Worm (Caenorhabditis elegans) whole organism, mixed stage, embryonic: ENCODE measurements around the gene C15H9.4.
A peak's percentile ranks its signal among the peaks of the same experiment; 100 is the strongest.

Experiments
- M03D4.4 ChIP-seq: sonication (generic microtip); optimal IDR thresholded peaks from 2 replicates; lab custom pipeline; 2017; ENCODE audit warnings: mild to moderate bottlenecking, missing genetic modification characterization, missing compliant biosample characterization
- blmp-1 ChIP-seq: fragments of 150-350 bp; optimal IDR thresholded peaks from 2 replicates; lab custom pipeline; 2014; ENCODE audit warnings: missing biosample characterization, missing genetic modification characterization
- ceh-43 ChIP-seq: fragments of 200-800 bp; sonication (Bioruptor generic); optimal IDR thresholded peaks from 2 replicates; lab custom pipeline; 2018; ENCODE audit warnings: mild to moderate bottlenecking, missing genetic modification characterization, moderate library complexity, missing compliant biosample characterization
- ceh-83 ChIP-seq: fragments of 200-800 bp; sonication (Bioruptor generic); optimal IDR thresholded peaks from 2 replicates; lab custom pipeline; 2018; ENCODE audit warnings: mild to moderate bottlenecking, missing genetic modification characterization, missing compliant biosample characterization
- ces-1 ChIP-seq: fragments of 150-350 bp; optimal IDR thresholded peaks from 2 replicates; lab custom pipeline; 2014; ENCODE audit warnings: missing biosample characterization, missing genetic modification reagents, missing genetic modification characterization
- drap-1 ChIP-seq: fragments of 200-800 bp; sonication (Bioruptor generic); optimal IDR thresholded peaks from 3 replicates; lab custom pipeline; 2018; ENCODE audit warnings: mild to moderate bottlenecking, missing genetic modification characterization, missing compliant biosample characterization
- elt-1 ChIP-seq: sonication (generic microtip); optimal IDR thresholded peaks from 2 replicates; lab custom pipeline; 2017; ENCODE audit warnings: missing genetic modification characterization, mild to moderate bottlenecking, missing compliant biosample characterization, antibody characterized with exemption, moderate library complexity, borderline replicate concordance; ENCODE audit not compliant: insufficient read depth
- ham-2 ChIP-seq: fragments of 200-800 bp; sonication (Bioruptor generic); optimal IDR thresholded peaks from 2 replicates; lab custom pipeline; 2018; ENCODE audit warnings: mild to moderate bottlenecking, missing genetic modification characterization, missing compliant biosample characterization
- hlh-1 ChIP-seq: fragments of 150-350 bp; optimal IDR thresholded peaks from 2 replicates; lab custom pipeline; 2014; ENCODE audit warnings: missing biosample characterization, missing genetic modification reagents, missing genetic modification characterization
- lin-32 ChIP-seq: fragments of 200-800 bp; sonication (Bioruptor generic); optimal IDR thresholded peaks from 2 replicates; lab custom pipeline; 2018; ENCODE audit warnings: mild to moderate bottlenecking, missing genetic modification characterization, missing compliant biosample characterization
- lsy-2 ChIP-seq: fragments of 150-350 bp; optimal IDR thresholded peaks from 2 replicates; lab custom pipeline; 2014; ENCODE audit warnings: missing biosample characterization, missing genetic modification characterization
- mab-5 ChIP-seq: fragments of 150-350 bp; optimal IDR thresholded peaks from 2 replicates; lab custom pipeline; 2014; ENCODE audit warnings: missing biosample characterization, missing genetic modification characterization
- mep-1 ChIP-seq: fragments of 150-350 bp; optimal IDR thresholded peaks from 2 replicates; lab custom pipeline; 2017; ENCODE audit warnings: missing biosample characterization, missing genetic modification reagents, missing genetic modification characterization, inconsistent platforms
- nhr-2 ChIP-seq: fragments of 150-350 bp; optimal IDR thresholded peaks from 2 replicates; lab custom pipeline; 2014; ENCODE audit warnings: missing biosample characterization, missing genetic modification characterization
- nhr-237 ChIP-seq: fragments of 150-350 bp; optimal IDR thresholded peaks from 2 replicates; lab custom pipeline; 2014; ENCODE audit warnings: missing biosample characterization, missing genetic modification characterization
- nhr-28 ChIP-seq: fragments of 150-350 bp; optimal IDR thresholded peaks from 2 replicates; lab custom pipeline; 2014; ENCODE audit warnings: missing biosample characterization, missing genetic modification characterization
- nhr-76 ChIP-seq: sonication (generic microtip); optimal IDR thresholded peaks from 2 replicates; lab custom pipeline; 2017; ENCODE audit warnings: missing biosample characterization, missing genetic modification characterization
- pha-4 ChIP-seq: fragments of 150-350 bp; optimal IDR thresholded peaks from 2 replicates; lab custom pipeline; 2018; ENCODE audit warnings: missing biosample characterization, missing genetic modification reagents, missing genetic modification characterization
- snpc-4 ChIP-seq: fragments of 150-350 bp; optimal IDR thresholded peaks from 2 replicates; lab custom pipeline; 2014; ENCODE audit warnings: missing biosample characterization, missing genetic modification characterization
- tbx-8 ChIP-seq: fragments of 200-800 bp; sonication (Bioruptor generic); optimal IDR thresholded peaks from 2 replicates; lab custom pipeline; 2018; ENCODE audit warnings: mild to moderate bottlenecking, missing genetic modification characterization, moderate library complexity, missing compliant biosample characterization
- unc-120 ChIP-seq: sonication (generic microtip); optimal IDR thresholded peaks from 2 replicates; lab custom pipeline; 2017; ENCODE audit warnings: missing genetic modification characterization, missing compliant biosample characterization; ENCODE audit not compliant: poor library complexity, severe bottlenecking
- unc-39 ChIP-seq: fragments of 150-350 bp; optimal IDR thresholded peaks from 2 replicates; lab custom pipeline; 2014; ENCODE audit warnings: missing biosample characterization, missing genetic modification characterization
- unc-62 ChIP-seq: fragments of 150-350 bp; optimal IDR thresholded peaks from 2 replicates; lab custom pipeline; 2014; ENCODE audit warnings: missing biosample characterization, missing genetic modification reagents, missing genetic modification characterization
- ztf-11 ChIP-seq: fragments of 150-350 bp; optimal IDR thresholded peaks from 2 replicates; lab custom pipeline; 2014; ENCODE audit warnings: missing biosample characterization, missing genetic modification characterization

The C15H9.4 gene

DNA sequence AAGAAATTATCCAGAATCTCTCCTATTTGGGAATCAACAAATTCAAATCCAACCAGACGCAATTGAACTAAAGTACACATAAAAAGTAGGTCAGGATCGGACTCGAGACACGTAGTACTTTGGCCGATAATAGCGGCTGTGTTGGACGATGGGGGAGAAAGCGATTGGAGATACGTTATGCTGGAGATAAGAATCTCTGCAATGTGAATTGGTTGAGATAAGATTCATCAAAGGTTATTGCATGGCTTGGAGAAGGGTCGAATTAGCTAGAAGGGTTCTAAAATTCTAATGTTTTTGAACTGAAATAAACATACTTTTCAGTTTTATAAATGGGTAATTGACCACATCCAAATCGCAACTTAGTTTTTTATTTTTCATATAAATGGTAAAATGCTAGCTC is 4.9 kb upstream of the C15H9.4 start:
- no peak for TF ChIP-seq ceh-43 (GFP tag; lab: Kevin White, UChicago)
- TF ChIP-seq ham-2 (GFP tag; lab: Kevin White, UChicago) = peak; percentile 77
- peak; percentile 98 for TF ChIP-seq elt-1 (tag; lab: Kevin White, UChicago)
- peak; percentile 31 for TF ChIP-seq nhr-2

DNA sequence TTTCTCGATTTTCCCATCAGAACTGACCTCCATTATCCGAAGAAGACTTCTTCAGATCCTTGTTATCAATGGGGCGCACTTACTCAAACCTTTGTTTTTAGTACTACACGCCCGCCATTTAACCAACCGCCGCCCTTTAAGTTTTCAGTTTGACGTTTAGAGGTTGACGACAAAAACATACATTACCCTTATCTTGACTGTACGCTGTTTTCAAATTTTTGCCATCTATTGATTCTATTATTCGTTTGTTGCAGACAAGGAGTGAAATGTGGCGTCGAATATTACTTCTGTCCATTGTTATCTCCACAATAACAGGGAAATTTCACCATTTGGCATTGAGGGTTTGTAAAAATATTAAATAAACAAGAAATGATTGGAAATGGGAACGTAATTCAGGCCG is 4.4 kb upstream of the C15H9.4 start, which contains the start of gene C15H9.5:
Gene C15H9.5 (plus strand): TSS at position 255 of the 400 bp plus-strand sequence.
- TF ChIP-seq nhr-28 (no peak), M03D4.4 (tag; lab: Kevin White, UChicago) (no peak), mep-1 (tag; lab: Kevin White, UChicago) (no peak), pha-4 (no peak), ceh-83 (GFP tag; lab: Kevin White, UChicago) (no peak), lsy-2 (tag; lab: Kevin White, UChicago) (no peak), nhr-76 (tag; lab: Kevin White, UChicago) (no peak), ztf-11 (tag; lab: Kevin White, UChicago) (no peak), nhr-237 (no peak)

DNA sequence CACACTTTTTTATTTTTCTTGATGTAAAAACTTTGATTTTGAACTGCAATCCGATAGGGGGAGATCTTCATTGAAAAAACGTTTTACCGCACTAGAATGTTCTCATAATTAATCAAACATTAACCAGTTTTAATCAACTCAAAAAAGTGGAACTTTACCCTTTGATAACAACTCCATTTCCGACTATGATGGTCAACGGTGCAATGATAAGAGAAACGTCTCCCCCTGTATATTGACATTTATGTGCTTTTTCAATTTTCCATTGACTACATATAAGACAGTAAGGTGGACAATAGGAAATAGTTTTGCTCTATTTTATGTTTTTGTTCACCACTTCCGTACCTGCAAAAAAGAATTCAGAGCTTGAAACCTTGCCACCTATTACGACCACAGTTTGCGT is 977 bp downstream of the C15H9.4 start:
- TF ChIP-seq unc-120 (no peak), nhr-2 (peak; percentile 60), unc-62 (GFP tag; lab: Kevin White, UChicago) (no peak)

DNA sequence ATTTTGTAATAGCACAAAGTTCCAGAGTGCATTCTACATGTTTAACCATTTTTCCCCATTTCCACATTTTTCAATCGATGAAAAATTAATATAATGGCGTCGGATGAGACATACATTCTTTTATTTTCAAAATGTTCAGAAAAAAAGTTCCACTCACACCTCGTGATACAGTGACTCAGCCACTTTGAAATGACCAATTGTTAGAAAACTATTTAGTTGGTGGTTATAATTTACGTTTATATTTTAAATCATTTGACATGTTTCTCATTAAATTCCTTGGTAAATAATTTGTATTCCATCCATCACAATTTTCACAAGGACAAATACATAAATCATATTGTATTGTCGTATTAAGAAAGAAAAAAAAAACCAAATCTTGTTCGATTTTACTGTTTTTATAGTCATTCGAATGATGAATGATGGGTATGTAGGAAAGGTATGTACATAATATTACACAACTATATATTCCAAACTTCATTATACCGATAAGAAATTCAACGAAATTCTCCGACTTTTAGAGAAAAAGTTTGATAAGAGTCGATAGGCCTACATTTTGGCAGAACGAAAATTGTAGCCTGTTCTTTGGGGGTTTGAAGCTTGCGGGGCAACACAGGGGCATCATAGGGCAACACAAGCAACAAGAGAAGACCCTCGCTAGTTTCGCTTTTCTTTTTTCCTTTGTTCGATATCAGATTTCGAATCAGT is 3.1 kb downstream of the C15H9.4 start:
- TF ChIP-seq ham-2 (GFP tag; lab: Kevin White, UChicago) = no peak
- no peak for TF ChIP-seq ztf-11 (tag; lab: Kevin White, UChicago)

DNA sequence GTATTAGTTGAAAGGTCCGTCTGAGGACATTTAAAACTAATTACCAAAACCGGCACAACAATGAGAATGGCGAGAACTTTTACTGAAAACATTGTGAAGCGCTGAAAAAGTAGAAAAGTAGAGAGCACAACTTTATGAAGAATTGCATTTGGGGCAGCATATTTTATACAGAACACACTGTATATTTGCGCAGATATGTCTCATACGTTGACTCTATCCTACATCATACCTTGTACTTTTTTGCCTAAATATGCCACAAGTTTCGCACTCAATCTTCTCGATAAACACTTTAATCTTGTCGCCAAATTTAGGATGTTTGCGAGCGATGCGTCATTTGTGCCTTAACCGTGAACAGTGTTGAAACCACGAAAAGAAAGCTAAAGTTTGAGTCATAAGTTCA is 5.9 kb downstream of the C15H9.4 start, which contains the start of gene C15H9.11:
Gene C15H9.11 (minus strand): TSS at position 101 of the 400 bp plus-strand sequence.
- TF ChIP-seq tbx-8 (GFP tag; lab: Kevin White, UChicago) = no peak
- no peak for TF ChIP-seq ztf-11 (tag; lab: Kevin White, UChicago)
- no peak for TF ChIP-seq nhr-237
- TF ChIP-seq unc-120 = no peak
- TF ChIP-seq, all 35 proteins: peak for 0

DNA sequence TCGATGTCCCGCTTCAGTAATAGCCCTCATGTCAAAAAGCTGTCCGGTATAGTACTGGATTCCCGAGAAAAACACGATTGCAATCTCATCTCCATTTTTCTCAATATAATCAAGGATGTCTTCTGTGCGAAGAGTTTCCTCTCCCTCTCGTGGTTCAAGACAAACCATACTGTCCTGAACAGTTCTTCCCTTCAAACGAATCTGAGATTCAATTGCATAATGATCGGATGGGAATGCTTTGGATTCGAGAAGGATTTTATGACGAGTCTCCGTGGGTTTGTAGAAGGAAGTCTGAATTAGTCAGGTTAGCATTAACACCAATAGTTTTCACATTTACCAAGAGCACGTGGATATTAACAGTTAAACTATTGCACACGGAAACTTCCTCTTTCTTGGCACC is 10.5 kb downstream of the C15H9.4 start:
- TF ChIP-seq blmp-1 (tag; lab: Kevin White, UChicago) (no peak), nhr-2 (no peak), ces-1 (GFP tag; lab: Kevin White, UChicago) (no peak), mep-1 (tag; lab: Kevin White, UChicago) (no peak), nhr-28 (no peak), drap-1 (no peak), unc-39 (tag; lab: Kevin White, UChicago) (no peak), lin-32 (GFP tag; lab: Kevin White, UChicago) (no peak), snpc-4 (tag; lab: Kevin White, UChicago) (no peak), nhr-237 (no peak), ztf-11 (tag; lab: Kevin White, UChicago) (no peak), tbx-8 (GFP tag; lab: Kevin White, UChicago) (no peak), M03D4.4 (tag; lab: Kevin White, UChicago) (no peak)

DNA sequence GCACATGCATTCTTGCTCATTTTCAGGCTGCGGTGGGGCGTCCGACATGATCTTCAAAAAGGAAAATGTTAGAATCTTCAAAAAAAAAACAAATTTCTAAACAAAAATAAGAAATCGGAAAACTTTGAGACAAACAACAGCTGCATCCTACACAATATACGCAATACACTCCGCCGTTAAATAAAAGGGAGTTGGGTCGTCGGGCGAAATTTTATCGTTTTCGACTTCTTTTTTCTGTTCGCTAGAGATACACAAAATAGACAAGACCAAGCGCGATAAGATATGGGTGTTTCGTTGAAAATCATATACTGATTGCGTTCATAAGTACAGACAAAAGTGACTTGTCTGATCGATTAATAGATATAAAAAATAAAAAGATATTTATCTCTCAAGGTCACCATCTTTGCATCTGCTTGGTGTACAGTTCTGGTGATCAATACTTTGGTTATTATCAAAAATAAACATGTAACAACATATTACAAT is 11.9 kb downstream of the C15H9.4 start, which contains the start of gene kynu-1:
Gene kynu-1 (minus strand): TSS at position 51 of the 483 bp plus-strand sequence.
- TF ChIP-seq elt-1 (tag; lab: Kevin White, UChicago) (peak; percentile 95), drap-1 (no peak)

DNA sequence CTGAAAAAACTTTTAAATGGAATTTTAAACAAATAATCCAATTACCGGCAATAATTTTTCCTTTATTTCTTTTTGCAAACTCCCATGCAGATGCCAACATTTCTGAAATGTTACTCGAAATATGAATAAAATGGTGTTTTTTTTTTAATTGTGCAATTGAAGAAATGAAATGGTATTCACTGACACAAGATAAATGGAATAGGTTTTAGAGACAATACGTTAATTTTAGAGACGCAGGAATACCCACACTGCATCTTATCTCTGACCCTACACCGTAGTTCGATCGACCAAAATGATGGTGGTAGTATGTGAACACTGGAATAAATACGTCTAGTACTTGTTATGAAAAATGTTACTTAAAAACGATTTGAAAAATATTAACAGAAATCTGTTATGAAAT is 15.4 kb downstream of the C15H9.4 start, which contains the start of gene prx-3:
Gene prx-3 (minus strand): TSS at position 101 of the 400 bp plus-strand sequence.
- TF ChIP-seq drap-1 (no peak), nhr-28 (no peak), hlh-1 (tag; lab: Kevin White, UChicago) (no peak), ceh-83 (GFP tag; lab: Kevin White, UChicago) (no peak), mab-5 (tag; lab: Kevin White, UChicago) (no peak), ceh-43 (GFP tag; lab: Kevin White, UChicago) (no peak), ham-2 (GFP tag; lab: Kevin White, UChicago) (no peak), ces-1 (GFP tag; lab: Kevin White, UChicago) (no peak), ztf-11 (tag; lab: Kevin White, UChicago) (no peak)
